Worm (Caenorhabditis elegans): ENCODE data around the gene C03B1.17.

ce11 chrX:6350016-6350415 lies 23.4 kb upstream of the C03B1.17 start, which contains the start of gene C03B1.6:
- no peak for TF ChIP-seq ama-1 (optimal IDR thresholded peaks at IDR 0.05)
- TF ChIP-seq B0310.2 (tag; optimal IDR thresholded peaks at IDR 0.05): no peak
- TF ChIP-seq tbx-37 (GFP tag; conservative IDR thresholded peaks at IDR 0.05): no peak
- TF ChIP-seq tbx-11 (GFP tag; IDR thresholded peaks at IDR 0.05): no peak
- TF ChIP-seq F13C5.2 (tag; optimal IDR thresholded peaks at IDR 0.05): no peak
- no peak for TF ChIP-seq ceh-13 (GFP tag; optimal IDR thresholded peaks at IDR 0.05)
- TF ChIP-seq hmg-4 (GFP tag; optimal IDR thresholded peaks at IDR 0.05): no peak
- no peak for TF ChIP-seq sea-1 (GFP tag; conservative IDR thresholded peaks at IDR 0.05)
